Fruit fly (Drosophila melanogaster) whole organism, embryonic: ENCODE data around the gene Rpt5.

Experiments
- Bdp1 ChIP-seq: fragments of 200-800 bp; sonication (Bioruptor generic); optimal IDR thresholded peaks from 3 replicates; lab custom pipeline; 2016; ENCODE audit warnings: missing biosample characterization, missing genetic modification characterization
- C15 ChIP-seq: fragments of 200-800 bp; sonication (Bioruptor generic); IDR thresholded peaks from 3 replicates; pipeline ENCODE4 v1.3.6; 2022; ENCODE audit warnings: missing biosample characterization, missing genetic modification characterization
- CG11085 ChIP-seq: fragments of 200-800 bp; sonication (Bioruptor generic); IDR thresholded peaks from 2 replicates; pipeline ENCODE4 v1.3.6; 2022; ENCODE audit warnings: missing biosample characterization, missing genetic modification characterization
- CG11696 ChIP-seq: fragments of 200-800 bp; sonication (Bioruptor generic); IDR thresholded peaks from 2 replicates; pipeline ENCODE4 v1.3.6; 2022; ENCODE audit warnings: missing biosample characterization, missing genetic modification characterization
- CG12236 ChIP-seq: fragments of 200-800 bp; sonication (Bioruptor generic); optimal IDR thresholded peaks from 2 replicates; lab custom pipeline; 2016; ENCODE audit warnings: missing biosample characterization, missing genetic modification characterization
- CG12299 ChIP-seq: fragments of 200-800 bp; sonication (Bioruptor generic); optimal IDR thresholded peaks from 2 replicates; lab custom pipeline; 2018; ENCODE audit warnings: missing biosample characterization, mild to moderate bottlenecking, missing genetic modification characterization
- CG13424 ChIP-seq: fragments of 200-800 bp; sonication (Bioruptor generic); optimal IDR thresholded peaks from 2 replicates; lab custom pipeline; 2019; ENCODE audit warnings: missing biosample characterization, mild to moderate bottlenecking, missing genetic modification characterization, moderate library complexity
- CG13775 ChIP-seq: fragments of 200-800 bp; sonication (Bioruptor generic); optimal IDR thresholded peaks from 3 replicates; lab custom pipeline; 2017; ENCODE audit warnings: missing biosample characterization, mild to moderate bottlenecking, missing genetic modification characterization
- CG14050 ChIP-seq: fragments of 200-800 bp; sonication (Bioruptor generic); IDR thresholded peaks from 3 replicates; pipeline ENCODE4 v1.3.6; 2022; ENCODE audit warnings: missing biosample characterization, missing genetic modification characterization
- CG15011 ChIP-seq: fragments of 200-800 bp; sonication (Bioruptor generic); optimal IDR thresholded peaks from 3 replicates; lab custom pipeline; 2018; ENCODE audit warnings: missing biosample characterization, mild to moderate bottlenecking, missing genetic modification characterization
- CG4617 ChIP-seq: fragments of 200-800 bp; sonication (Bioruptor generic); optimal IDR thresholded peaks from 3 replicates; lab custom pipeline; 2016; ENCODE audit warnings: missing biosample characterization, missing genetic modification characterization, borderline replicate concordance
- CG5180 ChIP-seq: fragments of 200-800 bp; sonication (Bioruptor generic); optimal IDR thresholded peaks from 3 replicates; lab custom pipeline; 2017; ENCODE audit warnings: missing biosample characterization, missing genetic modification characterization, mild to moderate bottlenecking, moderate library complexity, missing genetic modification reagents
- CG6254 ChIP-seq: fragments of 200-800 bp; sonication (Bioruptor generic); optimal IDR thresholded peaks from 3 replicates; lab custom pipeline; 2017; ENCODE audit warnings: mild to moderate bottlenecking, missing biosample characterization, missing genetic modification reagents, missing genetic modification characterization
- CG6765 ChIP-seq: fragments of 200-800 bp; sonication (Bioruptor generic); optimal IDR thresholded peaks from 3 replicates; lab custom pipeline; 2017; ENCODE audit warnings: missing biosample characterization, mild to moderate bottlenecking, missing genetic modification characterization
- CG6791 ChIP-seq: fragments of 200-800 bp; sonication (Bioruptor generic); IDR thresholded peaks from 3 replicates; pipeline ENCODE4 v1.3.6; 2022; ENCODE audit warnings: missing biosample characterization, missing genetic modification characterization; ENCODE audit not compliant: partially characterized antibody
- CG7839 ChIP-seq: fragments of 200-800 bp; sonication (Bioruptor generic); optimal IDR thresholded peaks from 3 replicates; lab custom pipeline; 2018; ENCODE audit warnings: missing biosample characterization, mild to moderate bottlenecking, missing genetic modification characterization, moderate library complexity
- CG9727 ChIP-seq: fragments of 200-800 bp; sonication (Bioruptor generic); optimal IDR thresholded peaks from 3 replicates; lab custom pipeline; 2017; ENCODE audit warnings: missing biosample characterization, mild to moderate bottlenecking, missing genetic modification characterization
- CG9876 ChIP-seq: fragments of 200-800 bp; sonication (Bioruptor generic); optimal IDR thresholded peaks from 2 replicates; lab custom pipeline; 2016; ENCODE audit warnings: missing biosample characterization, missing genetic modification characterization
- CHES-1-like ChIP-seq: fragments of 200-800 bp; sonication (Bioruptor generic); optimal IDR thresholded peaks from 2 replicates; lab custom pipeline; 2016; ENCODE audit warnings: missing biosample characterization, missing genetic modification characterization
- D ChIP-seq, 2 experiments: fragments of 200-800 bp in 1 of 2; fragments of >200 bp in 1 of 2; sonication (Bioruptor generic) in 1 of 2; optimal IDR thresholded peaks; 2 replicates in 1 of 2; 3 replicates in 1 of 2; lab custom pipeline; 2017; ENCODE audit warnings: mild to moderate bottlenecking in 1 of 2, missing biosample characterization in 1 of 2, missing genetic modification characterization in 1 of 2, missing genetic modification reagents in 1 of 2
- Dbx ChIP-seq: fragments of 200-800 bp; sonication (Bioruptor generic); IDR thresholded peaks from 3 replicates; pipeline ENCODE4 v1.3.6; 2022; ENCODE audit warnings: missing biosample characterization, missing genetic modification characterization
- Deaf1 ChIP-seq: fragments of 200-800 bp; optimal IDR thresholded peaks from 3 replicates; lab custom pipeline; 2019; ENCODE audit warnings: missing biosample characterization, mild to moderate bottlenecking, missing genetic modification characterization, moderate library complexity
- Drgx ChIP-seq: fragments of 200-800 bp; sonication (Bioruptor generic); IDR thresholded peaks from 2 replicates; pipeline ENCODE4 v1.3.6; 2022; ENCODE audit warnings: missing biosample characterization, missing genetic modification characterization
- Pdp1 ChIP-seq, 2 experiments: fragments of 200-800 bp; sonication (Bioruptor generic); optimal IDR thresholded peaks; 3 replicates each; lab custom pipeline; 2016; ENCODE audit warnings: missing biosample characterization in 2 of 2, missing genetic modification characterization in 2 of 2, mild to moderate bottlenecking in 1 of 2, moderate library complexity in 1 of 2
- Sox100B ChIP-seq: fragments of 200-800 bp; sonication (Bioruptor generic); optimal IDR thresholded peaks from 3 replicates; lab custom pipeline; 2018; ENCODE audit warnings: missing biosample characterization, mild to moderate bottlenecking, missing genetic modification characterization
- Sox102F ChIP-seq: fragments of 200-800 bp; sonication (Bioruptor generic); optimal IDR thresholded peaks from 2 replicates; lab custom pipeline; 2018; ENCODE audit warnings: missing biosample characterization, mild to moderate bottlenecking, missing genetic modification characterization, moderate library complexity
- TFAM ChIP-seq: fragments of 200-800 bp; sonication (Bioruptor generic); optimal IDR thresholded peaks from 2 replicates; lab custom pipeline; 2017; ENCODE audit warnings: missing biosample characterization, missing genetic modification characterization, inconsistent platforms
- Vsx1 ChIP-seq: fragments of 200-800 bp; sonication (Bioruptor generic); optimal IDR thresholded peaks from 2 replicates; lab custom pipeline; 2017; ENCODE audit warnings: missing biosample characterization, mild to moderate bottlenecking, missing genetic modification characterization, missing genetic modification reagents
- Xbp1 ChIP-seq: fragments of 200-800 bp; sonication (Bioruptor generic); optimal IDR thresholded peaks from 3 replicates; lab custom pipeline; 2016; ENCODE audit warnings: missing biosample characterization, mild to moderate bottlenecking, missing genetic modification characterization
- bab2 ChIP-seq: fragments of 200-800 bp; sonication (Bioruptor generic); optimal IDR thresholded peaks from 2 replicates; lab custom pipeline; 2016; ENCODE audit warnings: missing biosample characterization, missing genetic modification characterization
- bcd ChIP-seq: fragments of 200-800 bp; sonication (Bioruptor generic); optimal IDR thresholded peaks from 2 replicates; lab custom pipeline; 2017; ENCODE audit warnings: missing biosample characterization, mild to moderate bottlenecking, missing genetic modification characterization
- dmrt99B ChIP-seq: fragments of 200-800 bp; sonication (Bioruptor generic); optimal IDR thresholded peaks from 2 replicates; lab custom pipeline; 2018; ENCODE audit warnings: missing biosample characterization, mild to moderate bottlenecking, missing genetic modification characterization, moderate library complexity
- dysf ChIP-seq: fragments of 200-800 bp; sonication (Bioruptor generic); IDR thresholded peaks from 3 replicates; pipeline ENCODE4 v1.3.6; 2022; ENCODE audit warnings: missing biosample characterization, missing genetic modification characterization
- eve ChIP-seq, 2 experiments: fragments of >200 bp; optimal IDR thresholded peaks; 2 replicates each; lab custom pipeline; 2017; ENCODE audit warnings: missing biosample characterization in 2 of 2, missing genetic modification characterization in 2 of 2
- ftz-f1 ChIP-seq: fragments of 200-800 bp; sonication (Bioruptor generic); optimal IDR thresholded peaks from 2 replicates; lab custom pipeline; 2016; ENCODE audit warnings: missing biosample characterization, missing genetic modification characterization
- gfzf ChIP-seq: fragments of 200-800 bp; sonication (Bioruptor generic); optimal IDR thresholded peaks from 2 replicates; lab custom pipeline; 2016; ENCODE audit warnings: missing biosample characterization, mild to moderate bottlenecking, missing genetic modification characterization, moderate library complexity
- inv ChIP-seq: fragments of 200-800 bp; sonication (Bioruptor generic); IDR thresholded peaks from 2 replicates; pipeline ENCODE4 v1.3.6; 2022; ENCODE audit warnings: missing biosample characterization, missing genetic modification characterization; ENCODE audit not compliant: partially characterized antibody
- jing ChIP-seq: fragments of 200-800 bp; sonication (Bioruptor generic); optimal IDR thresholded peaks from 2 replicates; lab custom pipeline; 2018; ENCODE audit warnings: missing biosample characterization, mild to moderate bottlenecking, missing genetic modification characterization
- kah ChIP-seq: fragments of 200-800 bp; sonication (Bioruptor generic); optimal IDR thresholded peaks from 2 replicates; lab custom pipeline; 2018; ENCODE audit warnings: missing biosample characterization, mild to moderate bottlenecking, missing genetic modification characterization
- nau ChIP-seq: fragments of 200-800 bp; sonication (Bioruptor generic); optimal IDR thresholded peaks from 3 replicates; lab custom pipeline; 2017; ENCODE audit warnings: missing biosample characterization, mild to moderate bottlenecking, missing genetic modification characterization, missing genetic modification reagents
- nom ChIP-seq: fragments of 200-800 bp; sonication (Bioruptor generic); optimal IDR thresholded peaks from 2 replicates; lab custom pipeline; 2017; ENCODE audit warnings: missing biosample characterization, missing genetic modification characterization, mild to moderate bottlenecking, moderate library complexity, missing genetic modification reagents
- org-1 ChIP-seq: fragments of 200-800 bp; sonication (Bioruptor generic); optimal IDR thresholded peaks from 2 replicates; lab custom pipeline; 2017; ENCODE audit warnings: missing biosample characterization, missing genetic modification characterization
- pb ChIP-seq: fragments of 200-800 bp; sonication (Bioruptor generic); optimal IDR thresholded peaks from 3 replicates; lab custom pipeline; 2016; ENCODE audit warnings: missing biosample characterization, missing genetic modification characterization
- phol ChIP-seq: fragments of 200-800 bp; sonication (Bioruptor generic); optimal IDR thresholded peaks from 3 replicates; lab custom pipeline; 2018; ENCODE audit warnings: missing biosample characterization, mild to moderate bottlenecking, missing genetic modification characterization, moderate library complexity
- slou ChIP-seq: fragments of 200-800 bp; sonication (Bioruptor generic); optimal IDR thresholded peaks from 3 replicates; lab custom pipeline; 2016; ENCODE audit warnings: missing biosample characterization, missing genetic modification characterization
- ssp ChIP-seq: fragments of 200-800 bp; sonication (Bioruptor generic); IDR thresholded peaks from 2 replicates; pipeline ENCODE4 v1.3.6; 2022; ENCODE audit warnings: missing biosample characterization, missing genetic modification characterization
- vfl ChIP-seq: fragments of 200-800 bp; sonication (Bioruptor generic); optimal IDR thresholded peaks from 2 replicates; lab custom pipeline; 2016; ENCODE audit warnings: missing biosample characterization, missing genetic modification characterization
- vnd ChIP-seq: fragments of 200-800 bp; sonication (Bioruptor generic); IDR thresholded peaks from 3 replicates; pipeline ENCODE4 v1.3.6; 2022; ENCODE audit warnings: missing biosample characterization, missing genetic modification characterization; ENCODE audit not compliant: partially characterized antibody

The Rpt5 gene

DNA sequence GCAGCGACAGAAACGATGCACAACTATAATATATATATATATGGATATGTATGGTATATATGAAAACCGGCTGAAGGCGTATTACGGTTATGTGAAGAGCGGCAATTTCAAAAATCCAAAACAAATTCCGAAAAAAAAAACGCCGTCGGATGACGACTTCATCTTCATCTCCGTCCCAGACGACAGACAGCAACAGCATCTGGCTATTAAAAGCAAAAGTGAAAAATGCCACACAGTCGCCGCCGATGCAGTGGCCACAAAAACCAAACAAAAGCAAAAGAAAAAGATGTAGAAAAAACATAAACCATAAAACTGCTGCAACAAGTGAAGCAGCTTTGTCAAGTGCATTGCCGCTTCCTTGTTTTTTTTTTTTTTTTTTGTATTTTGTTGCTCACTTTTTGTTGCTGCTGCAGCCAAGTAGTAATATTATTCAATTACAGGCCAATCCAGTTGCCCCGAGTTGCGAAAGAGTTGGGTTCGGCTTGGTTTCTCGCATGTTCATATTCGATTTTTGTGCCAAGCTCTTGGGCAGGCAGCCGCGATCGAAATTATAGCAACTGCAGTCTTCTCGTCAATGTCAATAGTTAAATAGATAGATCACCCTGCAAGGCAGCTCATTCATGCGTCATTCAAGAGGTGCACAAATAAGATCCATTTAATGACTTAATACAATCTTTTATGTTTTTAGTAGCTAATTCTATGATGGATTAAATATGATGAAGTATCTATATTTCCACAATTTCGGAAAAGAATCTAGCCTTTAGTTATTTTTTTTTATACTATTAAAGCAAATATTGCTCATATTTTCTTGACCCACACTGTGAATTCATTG lies 17.9 kb upstream of the Rpt5 start:
- TF ChIP-seq jing (no peak), phol (tag; lab: Kevin White, UChicago) (peak; percentile 41), CG15011 (GFP tag; lab: Kevin White, UChicago) (no peak), CG11696 (GFP tag; lab: Robert Waterston, UW) (peak; percentile 58), Bdp1 (GFP tag; lab: Kevin White, UChicago) (no peak), Vsx1 (GFP tag; lab: Kevin White, UChicago) (no peak), Sox100B (peak; percentile 41), CG6791 (GFP tag; lab: Robert Waterston, UW) (no peak), CG12236 (GFP tag; lab: Kevin White, UChicago) (no peak), CG13424 (tag; lab: Kevin White, UChicago) (no peak), gfzf (GFP tag; lab: Kevin White, UChicago) (no peak), TFAM (GFP tag; lab: Kevin White, UChicago) (no peak), Sox102F (GFP tag; lab: Kevin White, UChicago) (peak; percentile 48), nau (GFP tag; lab: Kevin White, UChicago) (no peak), ftz-f1 (GFP tag; lab: Kevin White, UChicago) (no peak), vnd (GFP tag; lab: Robert Waterston, UW) (no peak), bab2 (GFP tag; lab: Kevin White, UChicago) (no peak), vfl (GFP tag; lab: Kevin White, UChicago) (no peak), inv (GFP tag; lab: Robert Waterston, UW) (no peak), dysf (no peak), CG7839 (tag; lab: Kevin White, UChicago) (peak; percentile 14), CG13775 (no peak), CG9727 (GFP tag; lab: Kevin White, UChicago) (no peak), slou (no peak), CG4617 (GFP tag; lab: Kevin White, UChicago) (no peak), C15 (GFP tag; lab: Robert Waterston, UW) (no peak), CG14050 (GFP tag; lab: Robert Waterston, UW) (no peak), eve (GFP tag; optimal IDR thresholded peaks at IDR 0.05; lab: Kevin White, UChicago) (peak in 1 of 2 experiments; percentile 81), D (optimal IDR thresholded peaks at IDR 0.05; lab: Kevin White, UChicago) (no peak), D (GFP tag; optimal IDR thresholded peaks at IDR 0.05; lab: Kevin White, UChicago) (no peak), CG6765 (GFP tag; lab: Kevin White, UChicago) (no peak), pb (no peak), Dbx (GFP tag; lab: Robert Waterston, UW) (no peak), CG11085 (no peak), Pdp1 (GFP tag; optimal IDR thresholded peaks at IDR 0.05; lab: Kevin White, UChicago) (peak in 1 of 2 experiments; percentile 11), CG12299 (no peak), CG6254 (peak; percentile 23), ssp (GFP tag; lab: Robert Waterston, UW) (no peak), bcd (no peak), org-1 (GFP tag; lab: Kevin White, UChicago) (no peak), kah (GFP tag; lab: Kevin White, UChicago) (no peak), CG9876 (GFP tag; lab: Kevin White, UChicago) (no peak), Xbp1 (GFP tag; lab: Kevin White, UChicago) (no peak), dmrt99B (peak; percentile 73), nom (GFP tag; lab: Kevin White, UChicago) (peak; percentile 42), Drgx (peak; percentile 67), CHES-1-like (GFP tag; lab: Kevin White, UChicago) (no peak), Deaf1 (tag; lab: Kevin White, UChicago) (no peak), CG5180 (GFP tag; lab: Kevin White, UChicago) (no peak)
